Worm (Caenorhabditis elegans) whole organism, L2 larva: ENCODE measurements around the gene srx-65.

Source experiments
- ZK546.5 ChIP-seq: sonication (generic microtip); optimal IDR thresholded peaks from 2 replicates; lab custom pipeline; 2017; ENCODE audit warnings: missing biosample characterization, missing genetic modification characterization
- nhr-237 ChIP-seq: fragments of 150-350 bp; optimal IDR thresholded peaks from 2 replicates; lab custom pipeline; 2014; ENCODE audit warnings: missing biosample characterization, missing genetic modification characterization
- nhr-77 ChIP-seq: fragments of 150-350 bp; optimal IDR thresholded peaks from 2 replicates; lab custom pipeline; 2014; ENCODE audit warnings: missing biosample characterization, missing genetic modification characterization
- unc-39 ChIP-seq: fragments of 150-350 bp; optimal IDR thresholded peaks from 2 replicates; lab custom pipeline; 2014; ENCODE audit warnings: missing biosample characterization, missing genetic modification characterization

DNA sequence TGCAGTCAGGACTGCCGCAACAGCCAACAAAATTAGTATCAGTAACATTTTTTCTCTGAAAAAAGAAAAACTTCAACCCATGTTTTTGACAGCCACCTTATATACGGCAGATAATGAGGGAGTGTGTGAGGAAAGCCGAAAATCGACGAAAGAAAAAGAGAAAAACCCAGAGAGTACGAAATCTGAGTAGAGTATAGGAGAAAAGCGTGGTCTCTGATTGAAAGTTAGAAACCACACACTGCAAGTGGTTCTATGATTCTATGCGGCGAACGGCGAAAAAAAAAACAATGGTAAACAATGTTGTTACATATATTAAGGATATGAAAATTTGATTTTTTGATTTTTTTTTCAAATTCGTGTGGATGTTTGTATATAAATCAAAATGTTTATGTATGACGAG is 46.0 kb downstream of the srx-65 start, which contains the start of gene cyp-34A8:
- TF ChIP-seq nhr-237 (tag; lab: Kevin White, UChicago), result no peak
- TF ChIP-seq ZK546.5, result no peak
- TF ChIP-seq unc-39, result no peak
- no peak for TF ChIP-seq nhr-77 (tag; lab: Kevin White, UChicago)
